Worm (Caenorhabditis elegans): ENCODE data around the gene dvc-1.
A peak's percentile ranks its signal among the peaks of the same experiment; 100 is the strongest.

The dvc-1 gene

DNA sequence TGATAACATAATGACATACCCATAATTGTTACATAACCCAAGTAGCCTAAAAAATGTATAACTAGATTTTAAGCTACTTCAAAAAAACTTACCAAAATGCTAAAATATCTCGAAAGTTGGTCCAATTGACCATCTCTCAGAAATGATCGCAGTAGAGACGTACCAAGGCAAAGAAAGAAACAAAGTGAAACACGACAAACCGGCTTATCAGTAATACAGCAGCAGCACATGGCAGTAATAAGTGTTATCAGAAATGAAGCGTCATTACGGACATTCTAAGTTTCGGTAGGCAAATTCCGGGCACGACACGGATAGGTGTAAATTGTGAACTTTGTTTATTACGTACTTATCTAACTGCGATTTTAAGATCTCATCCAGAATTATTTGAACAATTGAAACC is 26.4 kb upstream of the dvc-1 start, which contains the start of gene cln-3.1:
cln-3.1 (minus strand) TSS at position 171 of the 400 bp plus-strand sequence.
- TF ChIP-seq elt-2 (tag; optimal IDR thresholded peaks at IDR 0.05) (peak; percentile 78), ceh-2 (tag; optimal IDR thresholded peaks at IDR 0.05) (no peak)

DNA sequence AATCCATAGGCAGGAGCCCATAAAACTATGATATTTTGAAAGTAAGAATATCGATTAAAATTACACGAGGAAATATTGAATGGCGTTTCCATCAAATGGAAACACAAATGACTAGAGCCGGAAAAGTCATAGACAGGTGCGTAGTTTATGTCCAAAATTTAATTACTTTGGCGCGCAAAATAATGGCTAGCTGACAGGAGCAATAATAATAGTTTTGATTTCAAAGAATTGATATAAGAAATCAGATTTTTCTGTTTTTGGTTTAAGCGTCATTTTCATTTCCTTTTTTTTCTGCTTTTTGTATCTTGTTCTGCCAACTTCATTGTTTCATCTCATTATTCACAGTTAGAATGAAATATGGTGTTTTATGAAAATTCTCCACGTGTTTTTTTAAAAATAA is 23.9 kb upstream of the dvc-1 start, which contains the start of gene F07B10.4:
F07B10.4 (minus strand) TSS at position 101 of the 400 bp plus-strand sequence.
- TF ChIP-seq sox-2 (GFP tag; IDR thresholded peaks at IDR 0.05), result no peak
- no peak for TF ChIP-seq fkh-6 (tag; optimal IDR thresholded peaks at IDR 0.05)
- no peak for TF ChIP-seq syd-9 (tag; optimal IDR thresholded peaks at IDR 0.05)
- TF ChIP-seq pat-9 (tag; optimal IDR thresholded peaks at IDR 0.05), result no peak
- TF ChIP-seq eyg-1 (tag; optimal IDR thresholded peaks at IDR 0.05), result no peak
- no peak for TF ChIP-seq mec-3 (tag; optimal IDR thresholded peaks at IDR 0.05; ENCODE audit: borderline replicate concordance)
- TF ChIP-seq hlh-13 (GFP tag; optimal IDR thresholded peaks at IDR 0.05), result no peak
- TF ChIP-seq npax-4 (tag; optimal IDR thresholded peaks at IDR 0.05), result no peak
- no peak for TF ChIP-seq ahr-1 (tag; optimal IDR thresholded peaks at IDR 0.05)
- TF ChIP-seq elt-2 (tag; optimal IDR thresholded peaks at IDR 0.05), result no peak
- TF ChIP-seq ceh-19 (GFP tag; optimal IDR thresholded peaks at IDR 0.05), result no peak
- no peak for TF ChIP-seq ztf-16 (tag; optimal IDR thresholded peaks at IDR 0.05)
- TF ChIP-seq T23F11.4 (GFP tag; optimal IDR thresholded peaks at IDR 0.05), result no peak
- no peak for TF ChIP-seq K09A11.1 (tag; optimal IDR thresholded peaks at IDR 0.05; ENCODE audit: insufficient read depth)
- TF ChIP-seq lin-11 (tag; optimal IDR thresholded peaks at IDR 0.05), result no peak

DNA sequence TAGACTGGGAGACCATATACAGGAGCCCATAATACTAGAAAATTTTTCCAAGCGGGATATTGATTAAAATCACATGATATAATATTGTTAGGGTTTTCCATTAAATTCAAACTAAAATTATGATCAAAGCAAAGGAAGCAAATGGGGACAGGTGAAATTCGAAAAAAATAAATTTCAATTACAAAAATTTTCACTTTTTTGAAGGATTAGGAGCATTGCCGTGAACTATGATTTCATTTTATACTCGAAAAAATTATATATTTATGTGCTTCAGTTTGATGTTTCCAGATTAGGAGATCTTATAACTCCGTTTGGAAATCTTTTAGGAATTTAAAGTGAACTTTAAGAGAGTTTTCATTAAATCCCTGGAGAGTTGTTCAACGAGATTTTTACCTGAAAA is 21.5 kb upstream of the dvc-1 start, which contains the start of gene F07B10.7:
F07B10.7 (minus strand) TSS at position 101 of the 400 bp plus-strand sequence.
- TF ChIP-seq fkh-6 (tag; optimal IDR thresholded peaks at IDR 0.05), result no peak
- TF ChIP-seq npax-4 (tag; optimal IDR thresholded peaks at IDR 0.05), result no peak

DNA sequence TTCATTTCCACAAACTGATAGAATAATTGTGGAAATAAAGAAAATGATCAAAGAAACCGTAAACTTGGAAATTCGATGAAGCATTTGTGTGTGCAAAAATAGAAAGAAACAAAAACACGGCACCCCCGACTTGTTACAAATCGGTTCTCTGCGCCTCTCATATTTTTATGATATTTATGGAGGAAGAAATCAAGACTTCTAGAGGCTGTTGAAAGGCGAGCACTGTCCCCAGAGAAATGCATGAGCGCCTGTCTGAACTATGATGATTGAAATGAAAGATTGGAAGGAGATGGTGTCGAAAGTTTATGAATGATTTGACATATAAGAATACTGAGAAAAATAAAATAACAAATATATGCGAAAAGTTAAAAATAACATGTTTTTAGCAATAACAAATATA is 19.8 kb upstream of the dvc-1 start, which contains the start of gene lgc-36:
lgc-36 (minus strand) TSS at position 101 of the 400 bp plus-strand sequence.
- TF ChIP-seq gmeb-2 (tag; optimal IDR thresholded peaks at IDR 0.05) (no peak), unc-86 (tag; optimal IDR thresholded peaks at IDR 0.05) (no peak), mec-3 (tag; optimal IDR thresholded peaks at IDR 0.05; ENCODE audit: borderline replicate concordance) (no peak), ceh-34 (tag; optimal IDR thresholded peaks at IDR 0.05) (no peak), ceh-31 (tag; optimal IDR thresholded peaks at IDR 0.05) (no peak), sox-2 (GFP tag; IDR thresholded peaks at IDR 0.05) (no peak), elt-4 (tag; optimal IDR thresholded peaks at IDR 0.05) (no peak), ama-1 (optimal IDR thresholded peaks at IDR 0.05) (no peak), tbx-2 (tag; optimal IDR thresholded peaks at IDR 0.05) (no peak)

DNA sequence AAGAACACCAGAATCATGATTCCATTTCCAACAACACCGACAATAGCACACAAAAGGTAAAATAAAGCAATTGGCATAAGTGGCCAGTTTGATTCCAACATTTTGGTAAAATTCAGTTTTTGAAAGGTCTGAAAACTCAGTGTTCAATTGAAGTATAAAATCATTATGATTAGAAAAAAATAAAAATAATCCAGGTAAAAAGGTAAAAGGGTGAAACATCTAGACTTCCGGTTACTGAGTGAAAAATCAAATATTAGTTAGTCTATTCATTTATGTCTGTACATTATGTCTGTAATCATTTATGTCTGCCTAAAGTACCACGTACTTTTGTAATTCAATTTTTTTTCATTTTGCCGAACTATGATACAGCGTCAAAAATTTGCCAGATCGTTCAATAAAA is 15.8 kb upstream of the dvc-1 start, which contains the start of gene srsx-31:
srsx-31 (minus strand) TSS at position 101 of the 400 bp plus-strand sequence.
- TF ChIP-seq ceh-6 (GFP tag; optimal IDR thresholded peaks at IDR 0.05), result no peak
- TF ChIP-seq eyg-1 (tag; optimal IDR thresholded peaks at IDR 0.05), result no peak
- TF ChIP-seq elt-4 (tag; optimal IDR thresholded peaks at IDR 0.05), result no peak
- no peak for TF ChIP-seq F13H6.1 (tag; optimal IDR thresholded peaks at IDR 0.05)
- TF ChIP-seq sox-4 (tag; optimal IDR thresholded peaks at IDR 0.05), result no peak
- no peak for TF ChIP-seq pag-3 (tag; optimal IDR thresholded peaks at IDR 0.05; ENCODE audit: borderline replicate concordance)
- no peak for TF ChIP-seq hlh-15 (tag; optimal IDR thresholded peaks at IDR 0.05)
- no peak for TF ChIP-seq ceh-31 (tag; optimal IDR thresholded peaks at IDR 0.05)
- TF ChIP-seq sox-2 (GFP tag; IDR thresholded peaks at IDR 0.05), result no peak
- no peak for TF ChIP-seq ceh-19 (GFP tag; optimal IDR thresholded peaks at IDR 0.05)
- TF ChIP-seq ceh-14 (tag; optimal IDR thresholded peaks at IDR 0.05), result no peak
- TF ChIP-seq hlh-8 (tag; optimal IDR thresholded peaks at IDR 0.05), result no peak
- TF ChIP-seq gmeb-2 (tag; optimal IDR thresholded peaks at IDR 0.05), result no peak
- no peak for TF ChIP-seq pat-9 (tag; optimal IDR thresholded peaks at IDR 0.05)
- no peak for TF ChIP-seq T23F11.4 (GFP tag; optimal IDR thresholded peaks at IDR 0.05)
- no peak for TF ChIP-seq unc-42 (tag; optimal IDR thresholded peaks at IDR 0.05)
- TF ChIP-seq C38D4.7 (GFP tag; optimal IDR thresholded peaks at IDR 0.05), result no peak
